Worm (Caenorhabditis elegans) whole organism, L4/young adult: ENCODE measurements around the gene C01F1.5.

Source experiments
- W03F9.2 ChIP-seq: fragments of 150-350 bp; optimal IDR thresholded peaks from 2 replicates; lab custom pipeline; 2014; ENCODE audit warnings: missing biosample characterization, missing genetic modification characterization
- dao-5 ChIP-seq: sonication (generic microtip); optimal IDR thresholded peaks from 2 replicates; lab custom pipeline; 2016; ENCODE audit warnings: missing genotype, missing genetic modification characterization, moderate library complexity, missing compliant biosample characterization
- him-1 ChIP-seq: sonication (generic microtip); optimal IDR thresholded peaks from 2 replicates; lab custom pipeline; 2016; ENCODE audit warnings: missing genotype, missing genetic modification reagents, missing genetic modification characterization, missing compliant biosample characterization

DNA sequence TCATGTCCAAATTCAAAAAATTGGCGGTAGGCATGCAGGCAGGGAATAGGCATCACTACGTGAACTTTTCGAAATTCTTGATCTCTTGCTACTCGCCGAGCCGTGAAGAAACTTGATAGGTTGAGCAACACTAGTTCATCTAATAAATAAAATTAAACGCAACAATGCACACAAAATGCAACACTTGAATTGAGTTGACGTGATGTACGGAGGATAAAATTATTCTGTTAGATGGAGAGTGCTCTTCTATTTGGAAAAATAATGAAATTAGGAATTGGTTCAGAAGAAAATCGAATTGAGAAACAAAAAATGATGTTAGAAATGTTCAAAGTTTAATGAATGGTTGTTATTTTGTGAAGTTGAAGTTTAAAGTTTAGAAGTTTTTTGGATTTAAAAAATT, 4.7 kb downstream of the C01F1.5 start:
- TF ChIP-seq him-1 (tag; lab: Kevin White, UChicago) (no peak), dao-5 (tag; lab: Kevin White, UChicago) (no peak), W03F9.2 (no peak)
